Fruit fly (Drosophila melanogaster) Kc167 (cell line): ENCODE data around the gene CG46309.

Experiments
- Myc ChIP-seq: fragments of >200 bp; optimal IDR thresholded peaks from 2 replicates; lab custom pipeline; 2017; ENCODE audit warnings: missing external identifiers
- ttk ChIP-seq: sonication (Bioruptor generic); optimal IDR thresholded peaks from 2 replicates; lab custom pipeline; 2017; ENCODE audit warnings: missing external identifiers

DNA sequence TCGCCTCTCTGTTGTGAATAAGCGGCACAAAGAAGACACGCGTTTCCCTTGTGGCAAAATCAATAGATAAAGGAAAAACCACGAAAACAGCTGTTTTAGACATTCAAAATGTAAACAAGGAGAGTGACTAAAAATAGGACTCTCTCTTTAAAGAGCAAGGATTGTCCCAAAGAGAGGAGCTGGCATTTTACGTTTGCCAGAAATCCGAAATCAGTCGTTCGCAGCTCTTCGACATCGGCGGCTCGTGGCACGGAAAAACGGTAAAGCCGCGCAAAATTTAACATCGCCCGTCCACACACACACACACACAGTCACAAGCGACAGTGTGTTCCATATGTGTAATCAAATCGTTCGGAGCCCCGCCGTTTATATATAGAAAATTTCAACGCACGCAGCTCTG is 20.3 kb downstream of the CG46309 start, which contains the start of gene Ca-Ma2d:
- TF ChIP-seq ttk (lab: Kevin White, UChicago), result no peak
- TF ChIP-seq Myc (lab: Kevin White, UChicago), result no peak
